Worm (Caenorhabditis elegans) whole organism, young adult: ENCODE measurements around the gene lgc-22.

Source experiments
- B0035.1 ChIP-seq: sonication (generic microtip); optimal IDR thresholded peaks from 2 replicates; lab custom pipeline; 2016; ENCODE audit warnings: missing genetic modification characterization, mild to moderate bottlenecking, missing compliant biosample characterization, missing genotype, missing genetic modification reagents
- B0261.1 ChIP-seq: sonication (generic microtip); optimal IDR thresholded peaks from 2 replicates; lab custom pipeline; 2016; ENCODE audit warnings: mild to moderate bottlenecking, missing genetic modification characterization, moderate library complexity, missing compliant biosample characterization
- D2030.7 ChIP-seq: fragments of 200-800 bp; sonication (Bioruptor generic); IDR thresholded peaks from 2 replicates; pipeline ENCODE4 v1.3.6; 2022; ENCODE audit warnings: missing genetic modification reagents, missing genetic modification characterization, missing compliant biosample characterization
- F10E7.11 ChIP-seq: sonication (generic microtip); optimal IDR thresholded peaks from 2 replicates; lab custom pipeline; 2017; ENCODE audit warnings: mild to moderate bottlenecking, missing genetic modification characterization, moderate library complexity, missing compliant biosample characterization
- F22D6.2 ChIP-seq: sonication (generic microtip); optimal IDR thresholded peaks from 2 replicates; lab custom pipeline; 2016; ENCODE audit warnings: mild to moderate bottlenecking, missing genetic modification characterization, missing compliant biosample characterization
- F23B12.7 ChIP-seq: sonication (generic microtip); optimal IDR thresholded peaks from 2 replicates; lab custom pipeline; 2017; ENCODE audit warnings: missing genetic modification characterization, mild to moderate bottlenecking, missing compliant biosample characterization, antibody characterized with exemption, moderate library complexity; ENCODE audit not compliant: insufficient read depth
- F37B4.10 ChIP-seq: fragments of 200-800 bp; sonication (Bioruptor generic); IDR thresholded peaks from 2 replicates; pipeline ENCODE4 v1.3.6; 2022; ENCODE audit warnings: missing genetic modification characterization, missing compliant biosample characterization
- F39B2.1 ChIP-seq: fragments of 200-800 bp; sonication (Bioruptor generic); IDR thresholded peaks from 2 replicates; pipeline ENCODE4 v1.3.6; 2022; ENCODE audit warnings: missing genetic modification reagents, missing genetic modification characterization, missing compliant biosample characterization
- F57C9.4 ChIP-seq: sonication (generic microtip); optimal IDR thresholded peaks from 2 replicates; lab custom pipeline; 2017; ENCODE audit warnings: mild to moderate bottlenecking, missing genetic modification characterization, missing compliant biosample characterization
- T07F8.4 ChIP-seq: sonication (generic microtip); optimal IDR thresholded peaks from 2 replicates; lab custom pipeline; 2016; ENCODE audit warnings: mild to moderate bottlenecking, missing genetic modification characterization, moderate library complexity, missing compliant biosample characterization
- Y79H2A.3 ChIP-seq: fragments of 200-800 bp; sonication (Bioruptor generic); conservative IDR thresholded peaks from 2 replicates; pipeline ENCODE4 v1.3.6; 2022; ENCODE audit warnings: missing genetic modification reagents, missing genetic modification characterization, missing compliant biosample characterization
- Y95B8A.8 ChIP-seq: fragments of 200-800 bp; sonication (Bioruptor generic); IDR thresholded peaks from 2 replicates; pipeline ENCODE4 v1.3.6; 2022; ENCODE audit warnings: missing genetic modification reagents, missing genetic modification characterization, missing compliant biosample characterization
- ZK185.1 ChIP-seq: sonication (generic microtip); optimal IDR thresholded peaks from 2 replicates; lab custom pipeline; 2016; ENCODE audit warnings: mild to moderate bottlenecking, missing genetic modification characterization, missing compliant biosample characterization; ENCODE audit not compliant: poor library complexity, severe bottlenecking
- bed-2 ChIP-seq: fragments of 200-800 bp; sonication (Bioruptor generic); IDR thresholded peaks from 2 replicates; pipeline ENCODE4 v1.3.6; 2022; ENCODE audit warnings: missing genetic modification reagents, missing genetic modification characterization, missing compliant biosample characterization
- ccch-3 ChIP-seq: fragments of 200-800 bp; sonication (Bioruptor generic); optimal IDR thresholded peaks from 2 replicates; lab custom pipeline; 2018; ENCODE audit warnings: mild to moderate bottlenecking, missing genetic modification characterization, missing compliant biosample characterization
- ceh-40 ChIP-seq: fragments of 200-800 bp; sonication (Bioruptor generic); IDR thresholded peaks from 2 replicates; pipeline ENCODE4 v1.3.6; 2022; ENCODE audit warnings: missing genetic modification characterization, missing compliant biosample characterization
- die-1 ChIP-seq: sonication (generic microtip); optimal IDR thresholded peaks from 2 replicates; lab custom pipeline; 2016; ENCODE audit warnings: missing genotype, mild to moderate bottlenecking, missing genetic modification characterization, missing compliant biosample characterization
- dpl-1 ChIP-seq: fragments of 150-350 bp; optimal IDR thresholded peaks from 2 replicates; lab custom pipeline; 2014; ENCODE audit warnings: missing biosample characterization, missing genetic modification reagents, missing genetic modification characterization
- egl-18 ChIP-seq: fragments of 200-800 bp; sonication (Bioruptor generic); IDR thresholded peaks from 2 replicates; pipeline ENCODE4 v1.3.6; 2022; ENCODE audit warnings: missing genetic modification reagents, missing genetic modification characterization, missing compliant biosample characterization
- ekl-4 ChIP-seq: fragments of 200-800 bp; sonication (Bioruptor generic); IDR thresholded peaks from 2 replicates; pipeline ENCODE4 v1.3.6; 2022; ENCODE audit warnings: missing genetic modification reagents, missing genetic modification characterization, missing compliant biosample characterization
- fkh-3 ChIP-seq: sonication (generic microtip); optimal IDR thresholded peaks from 2 replicates; lab custom pipeline; 2016; ENCODE audit warnings: mild to moderate bottlenecking, missing genetic modification characterization, missing compliant biosample characterization
- him-1 ChIP-seq: sonication (generic microtip); optimal IDR thresholded peaks from 2 replicates; lab custom pipeline; 2016; ENCODE audit warnings: missing genotype, missing genetic modification reagents, missing genetic modification characterization, missing compliant biosample characterization
- hmg-1.2 ChIP-seq: fragments of 200-800 bp; sonication (Bioruptor generic); IDR thresholded peaks from 2 replicates; pipeline ENCODE4 v1.3.6; 2022; ENCODE audit warnings: missing genetic modification reagents, missing genetic modification characterization, missing compliant biosample characterization
- hsf-1 ChIP-seq: fragments of 200-800 bp; sonication (Bioruptor generic); IDR thresholded peaks from 2 replicates; pipeline ENCODE4 v1.3.6; 2022; ENCODE audit warnings: missing genetic modification reagents, missing genetic modification characterization, missing compliant biosample characterization
- lag-1 ChIP-seq: fragments of 200-800 bp; sonication (Bioruptor generic); IDR thresholded peaks from 2 replicates; pipeline ENCODE4 v1.3.6; 2022; ENCODE audit warnings: missing genetic modification reagents, missing genetic modification characterization, missing compliant biosample characterization
- lin-26 ChIP-seq: fragments of 200-800 bp; sonication (Bioruptor generic); IDR thresholded peaks from 2 replicates; pipeline ENCODE4 v1.3.6; 2022; ENCODE audit warnings: missing genetic modification reagents, missing genetic modification characterization, missing compliant biosample characterization
- lin-54 ChIP-seq: fragments of 200-800 bp; sonication (Bioruptor generic); optimal IDR thresholded peaks from 2 replicates; lab custom pipeline; 2018; ENCODE audit warnings: mild to moderate bottlenecking, missing genetic modification characterization, missing compliant biosample characterization
- lsy-27 ChIP-seq: sonication (generic microtip); optimal IDR thresholded peaks from 2 replicates; lab custom pipeline; 2017; ENCODE audit warnings: missing genetic modification characterization, mild to moderate bottlenecking, missing compliant biosample characterization, antibody characterized with exemption, missing genotype, borderline replicate concordance; ENCODE audit not compliant: insufficient read depth
- mcd-1 ChIP-seq: fragments of 200-800 bp; sonication (Bioruptor generic); IDR thresholded peaks from 2 replicates; pipeline ENCODE4 v1.3.6; 2022; ENCODE audit warnings: missing genetic modification reagents, missing genetic modification characterization, missing compliant biosample characterization
- nhr-80 ChIP-seq: sonication (generic microtip); optimal IDR thresholded peaks from 2 replicates; lab custom pipeline; 2016; ENCODE audit warnings: missing genetic modification characterization, missing compliant biosample characterization
- pha-4 ChIP-seq: fragments of 150-350 bp; sonication (generic microtip); optimal IDR thresholded peaks from 2 replicates; lab custom pipeline; 2014; ENCODE audit warnings: missing biosample characterization, missing genetic modification reagents, missing genetic modification characterization
- rcor-1 ChIP-seq: fragments of 200-800 bp; sonication (Bioruptor generic); IDR thresholded peaks from 2 replicates; pipeline ENCODE4 v1.3.6; 2022; ENCODE audit warnings: missing genetic modification reagents, missing genetic modification characterization, missing compliant biosample characterization
- sdz-38 ChIP-seq: sonication (generic microtip); optimal IDR thresholded peaks from 2 replicates; lab custom pipeline; 2016; ENCODE audit warnings: missing genotype, missing genetic modification characterization, missing compliant biosample characterization
- sea-2 ChIP-seq: fragments of 200-800 bp; sonication (Bioruptor generic); IDR thresholded peaks from 2 replicates; pipeline ENCODE4 v1.3.6; 2022; ENCODE audit warnings: missing genetic modification characterization, missing compliant biosample characterization
- snpc-4 ChIP-seq, 5 experiments: fragments of 150-350 bp in 1 of 5; sonication (generic microtip) in 4 of 5; optimal IDR thresholded peaks; 2 replicates each; lab custom pipeline; 2014 to 2018; ENCODE audit warnings: missing genetic modification characterization in 5 of 5, missing biosample characterization in 3 of 5, antibody characterized with exemption in 2 of 5, mild to moderate bottlenecking in 2 of 5, missing compliant biosample characterization in 2 of 5, missing genotype in 2 of 5, moderate library complexity in 2 of 5, missing genetic modification reagents in 1 of 5
- somi-1 ChIP-seq: fragments of 200-800 bp; sonication (Bioruptor generic); optimal IDR thresholded peaks from 2 replicates; lab custom pipeline; 2018; ENCODE audit warnings: mild to moderate bottlenecking, missing genetic modification characterization, missing compliant biosample characterization
- unc-62 ChIP-seq: fragments of 150-350 bp; optimal IDR thresholded peaks from 2 replicates; lab custom pipeline; 2014; ENCODE audit warnings: missing biosample characterization, missing genetic modification reagents, missing genetic modification characterization
- ztf-28 ChIP-seq: fragments of 200-800 bp; sonication (Bioruptor generic); IDR thresholded peaks from 2 replicates; pipeline ENCODE4 v1.3.6; 2022; ENCODE audit warnings: missing genetic modification reagents, missing genetic modification characterization, missing compliant biosample characterization

Gene lgc-22

DNA sequence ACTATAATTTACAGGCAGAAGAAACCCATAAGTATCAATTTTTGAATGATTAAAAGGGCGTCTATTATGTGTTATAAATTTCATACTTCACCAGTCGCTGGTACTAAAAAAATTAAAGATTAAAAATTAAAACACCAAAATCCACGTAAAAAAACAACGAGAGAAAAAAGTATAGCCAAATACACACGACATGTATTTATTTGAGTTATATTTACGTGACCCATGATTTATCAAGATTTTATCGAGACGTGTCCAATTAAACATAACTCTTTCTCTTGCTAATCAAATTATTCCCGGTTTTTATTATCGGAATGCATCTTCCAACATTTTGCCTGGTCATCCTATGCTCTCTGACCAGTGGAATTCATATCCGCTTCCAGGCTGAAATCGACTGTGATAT is 33.8 kb upstream of the lgc-22 start, which contains the start of gene F36A4.4:
F36A4.4 (plus strand) TSS at position 301 of the 400 bp plus-strand sequence.
- no peak for TF ChIP-seq F39B2.1
- TF ChIP-seq egl-18 (GFP tag; lab: Robert Waterston, UW), result no peak
- TF ChIP-seq Y95B8A.8 (GFP tag; lab: Robert Waterston, UW), result no peak
- TF ChIP-seq die-1 (tag; lab: Kevin White, UChicago), result no peak
- TF ChIP-seq lsy-27 (tag; lab: Kevin White, UChicago), result no peak

DNA sequence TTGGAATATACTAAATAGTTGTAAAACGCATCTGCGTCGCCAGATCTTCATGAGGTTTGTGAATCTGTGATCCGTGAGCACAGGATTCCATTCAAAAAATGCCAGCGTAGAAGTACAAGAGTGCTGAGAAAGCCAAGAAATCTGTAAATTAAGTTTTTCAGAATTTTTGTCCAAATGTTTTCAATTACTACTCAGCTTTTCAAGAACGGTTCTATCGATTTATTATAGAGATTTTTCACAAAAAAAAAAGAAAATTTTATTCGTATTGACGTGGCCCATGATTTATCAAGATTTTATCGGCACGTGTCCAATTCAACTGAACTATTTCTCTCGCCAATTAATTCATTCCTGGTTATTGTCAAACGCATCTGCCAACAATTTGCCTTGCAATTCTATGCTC is 31.8 kb upstream of the lgc-22 start, which contains the start of gene F36A4.3:
F36A4.3 (plus strand) TSS at position 301 of the 400 bp plus-strand sequence.
- no peak for TF ChIP-seq lin-26 (GFP tag; lab: Robert Waterston, UW)
- TF ChIP-seq him-1 (tag; lab: Kevin White, UChicago), result no peak
- no peak for TF ChIP-seq ZK185.1
- no peak for TF ChIP-seq sea-2 (GFP tag; lab: Robert Waterston, UW)
- TF ChIP-seq hsf-1 (GFP tag; lab: Robert Waterston, UW), result no peak
- no peak for TF ChIP-seq ztf-28
- TF ChIP-seq fkh-3 (tag; lab: Kevin White, UChicago), result no peak
- no peak for TF ChIP-seq lin-54
- no peak for TF ChIP-seq somi-1 (GFP tag; lab: Kevin White, UChicago)
- TF ChIP-seq T07F8.4 (tag; lab: Kevin White, UChicago), result no peak
- TF ChIP-seq F37B4.10 (GFP tag; lab: Robert Waterston, UW), result no peak
- TF ChIP-seq ccch-3 (GFP tag; lab: Kevin White, UChicago), result no peak
- TF ChIP-seq, all 124 proteins: peak for 0

DNA sequence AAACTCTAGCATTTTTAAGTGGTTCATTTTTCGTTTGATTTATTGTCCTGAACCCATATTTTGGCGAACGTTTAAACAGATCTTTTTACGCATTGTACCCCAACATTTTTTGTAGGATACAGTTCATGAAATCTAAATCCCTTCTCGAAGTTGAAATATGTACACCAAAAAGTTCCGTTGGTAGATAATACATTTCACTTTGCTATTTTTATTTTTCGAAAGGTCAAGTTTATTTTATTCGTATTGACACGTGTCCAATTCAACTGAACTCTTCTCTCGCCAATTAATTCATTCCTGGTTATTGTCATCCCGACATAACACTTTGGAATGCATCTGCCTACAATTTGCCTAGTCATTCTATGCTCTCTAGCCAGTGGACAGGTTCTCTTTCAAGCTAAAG is 30.2 kb upstream of the lgc-22 start, which contains the start of gene F36A4.2:
F36A4.2 (plus strand) TSS at position 301 of the 400 bp plus-strand sequence.
- TF ChIP-seq lag-1 (GFP tag; lab: Robert Waterston, UW) (no peak), Y79H2A.3 (GFP tag; lab: Robert Waterston, UW) (no peak), bed-2 (GFP tag; lab: Robert Waterston, UW) (no peak)

DNA sequence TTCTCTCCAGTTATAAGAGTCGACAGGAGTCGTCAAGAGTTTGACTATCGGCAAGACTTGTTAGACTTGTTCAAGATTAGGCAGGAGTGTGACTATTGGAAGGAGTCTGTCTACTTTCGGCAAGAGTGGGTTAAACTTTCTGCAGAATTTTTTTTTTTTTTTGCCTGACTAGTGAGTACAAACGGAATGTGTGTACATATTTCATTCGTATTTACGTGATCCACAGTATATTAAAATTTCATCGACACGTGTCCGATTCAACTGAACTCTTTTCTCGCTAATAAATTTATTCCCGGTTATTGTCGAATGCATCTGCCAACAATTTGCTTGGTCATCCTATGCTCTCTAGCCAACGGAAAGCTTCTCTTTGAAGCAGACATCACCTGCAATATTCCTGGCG is 28.9 kb upstream of the lgc-22 start, which contains the start of gene F36A4.1:
F36A4.1 (plus strand) TSS at position 301 of the 400 bp plus-strand sequence.
- TF ChIP-seq nhr-80 (tag; lab: Kevin White, UChicago), result no peak
- TF ChIP-seq D2030.7 (GFP tag; lab: Robert Waterston, UW), result no peak
- TF ChIP-seq pha-4 (tag; lab: Kevin White, UChicago), result no peak
- no peak for TF ChIP-seq F22D6.2 (tag; lab: Kevin White, UChicago)
- TF ChIP-seq, all 124 proteins: peak for 0

DNA sequence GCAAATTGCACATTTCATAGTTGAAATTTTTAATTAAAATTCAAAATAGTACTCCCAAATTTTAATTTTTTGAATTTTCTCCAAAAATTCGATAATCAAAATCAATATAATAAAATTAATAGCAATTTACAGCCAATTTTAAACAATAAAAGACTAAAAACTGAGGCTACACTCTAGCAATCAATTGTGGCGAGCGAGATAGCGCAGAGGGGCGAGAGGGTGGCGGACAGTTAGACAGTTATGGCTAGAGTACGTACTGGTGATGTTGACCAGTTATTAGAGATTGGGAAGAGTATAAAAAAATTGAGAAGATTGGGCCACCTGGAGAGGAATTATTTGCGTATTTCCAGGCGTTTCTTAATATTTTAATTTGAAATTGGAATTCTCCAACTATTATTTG is 23.4 kb upstream of the lgc-22 start, which contains the start of gene nhr-78:
nhr-78 (minus strand) TSS at position 182 of the 400 bp plus-strand sequence.
- TF ChIP-seq mcd-1 (0 out of 2 replicates have a peak, but pooled peaks have one; percentile 22), ccch-3 (GFP tag; lab: Kevin White, UChicago) (no peak), hmg-1.2 (peak; percentile 94)

DNA sequence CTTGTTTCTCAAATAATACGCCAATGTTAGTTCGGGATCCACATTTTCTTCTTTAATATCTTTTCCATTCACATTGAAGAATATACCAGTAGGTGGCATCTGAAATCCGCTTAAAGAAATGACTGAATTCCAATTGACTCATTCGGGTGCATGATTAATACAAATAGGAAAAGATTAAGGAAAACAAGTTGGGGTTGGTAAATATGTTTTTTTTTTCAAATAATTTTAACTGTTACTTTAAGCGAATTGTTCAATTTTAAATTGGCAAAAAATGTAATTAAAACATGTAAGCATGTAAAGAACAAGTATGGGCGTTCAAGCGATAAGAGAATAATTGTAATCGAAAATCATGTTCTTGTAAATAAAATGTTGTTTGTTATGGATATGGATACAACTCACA is 17.1 kb upstream of the lgc-22 start, which contains the start of gene F15E6.6:
F15E6.6 (minus strand) TSS at position 101 of the 400 bp plus-strand sequence.
- no peak for TF ChIP-seq mcd-1
- TF ChIP-seq ekl-4 (GFP tag; lab: Robert Waterston, UW), result no peak
- no peak for TF ChIP-seq F10E7.11
- TF ChIP-seq B0261.1, result no peak
- no peak for TF ChIP-seq sdz-38 (tag; lab: Kevin White, UChicago)
- TF ChIP-seq B0035.1, result no peak
- TF ChIP-seq rcor-1 (GFP tag; lab: Robert Waterston, UW), result no peak
- TF ChIP-seq F57C9.4 (tag; lab: Kevin White, UChicago), result no peak
- no peak for TF ChIP-seq unc-62
- TF ChIP-seq snpc-4 (GFP tag; optimal IDR thresholded peaks at IDR 0.05; lab: Kevin White, UChicago), result no peak
- no peak for TF ChIP-seq snpc-4 (tag; optimal IDR thresholded peaks at IDR 0.05; lab: Kevin White, UChicago)
- TF ChIP-seq F23B12.7, result no peak
- no peak for TF ChIP-seq dpl-1 (GFP tag; lab: Kevin White, UChicago)
- no peak for TF ChIP-seq ceh-40
